Fruit fly (Drosophila melanogaster) whole organism, embryonic: Measurements from ENCODE around the gene CanB.

Experiments used
- BtbVII ChIP-seq: fragments of 200-800 bp; sonication (Bioruptor generic); optimal IDR thresholded peaks from 3 replicates; lab custom pipeline; 2017; ENCODE audit warnings: missing biosample characterization, mild to moderate bottlenecking, missing genetic modification characterization
- CG10147 ChIP-seq: fragments of 200-800 bp; sonication (Bioruptor generic); optimal IDR thresholded peaks from 2 replicates; lab custom pipeline; 2019; ENCODE audit warnings: missing biosample characterization, mild to moderate bottlenecking, missing genetic modification characterization, moderate library complexity
- CG11398 ChIP-seq: fragments of 200-800 bp; sonication (Bioruptor generic); optimal IDR thresholded peaks from 2 replicates; lab custom pipeline; 2016; ENCODE audit warnings: missing biosample characterization, missing genetic modification characterization
- CG11456 ChIP-seq: fragments of 200-800 bp; sonication (Bioruptor generic); IDR thresholded peaks from 3 replicates; pipeline ENCODE4 v1.3.6; 2022; ENCODE audit warnings: missing biosample characterization, missing genetic modification characterization
- CG12071 ChIP-seq: fragments of 200-800 bp; sonication (Bioruptor generic); optimal IDR thresholded peaks from 3 replicates; lab custom pipeline; 2018; ENCODE audit warnings: missing biosample characterization, mild to moderate bottlenecking, missing genetic modification characterization
- CG12219 ChIP-seq: fragments of 200-800 bp; sonication (Bioruptor generic); optimal IDR thresholded peaks from 3 replicates; lab custom pipeline; 2018; ENCODE audit warnings: missing biosample characterization, mild to moderate bottlenecking, missing genetic modification characterization
- CG12391 ChIP-seq: fragments of 200-800 bp; sonication (Bioruptor generic); optimal IDR thresholded peaks from 3 replicates; lab custom pipeline; 2018; ENCODE audit warnings: missing biosample characterization, mild to moderate bottlenecking, missing genetic modification characterization, moderate library complexity
- CG13287 ChIP-seq: fragments of 200-800 bp; sonication (Bioruptor generic); IDR thresholded peaks from 2 replicates; pipeline ENCODE4 v1.3.6; 2022; ENCODE audit warnings: missing biosample characterization, missing genetic modification characterization; ENCODE audit not compliant: partially characterized antibody
- CG13775 ChIP-seq: fragments of 200-800 bp; sonication (Bioruptor generic); optimal IDR thresholded peaks from 3 replicates; lab custom pipeline; 2017; ENCODE audit warnings: missing biosample characterization, mild to moderate bottlenecking, missing genetic modification characterization
- CG1603 ChIP-seq: fragments of 200-800 bp; sonication (Bioruptor generic); optimal IDR thresholded peaks from 2 replicates; lab custom pipeline; 2019; ENCODE audit warnings: missing biosample characterization, mild to moderate bottlenecking, missing genetic modification characterization, moderate library complexity
- CG16813 ChIP-seq: fragments of 200-800 bp; sonication (Bioruptor generic); IDR thresholded peaks from 3 replicates; pipeline ENCODE4 v1.3.6; 2022; ENCODE audit warnings: missing biosample characterization, missing genetic modification characterization; ENCODE audit not compliant: partially characterized antibody
- CG17186 ChIP-seq: fragments of 200-800 bp; sonication (Bioruptor generic); optimal IDR thresholded peaks from 3 replicates; lab custom pipeline; 2017; ENCODE audit warnings: missing biosample characterization, missing genetic modification reagents, missing genetic modification characterization
- CG1792 ChIP-seq: fragments of 200-800 bp; sonication (Bioruptor generic); optimal IDR thresholded peaks from 2 replicates; lab custom pipeline; 2016; ENCODE audit warnings: missing biosample characterization, missing genetic modification characterization
- CG2129 ChIP-seq: fragments of 200-800 bp; sonication (Bioruptor generic); IDR thresholded peaks from 2 replicates; pipeline ENCODE4 v1.3.6; 2022; ENCODE audit warnings: missing biosample characterization, missing genetic modification characterization; ENCODE audit not compliant: partially characterized antibody
- CG33557 ChIP-seq: fragments of 200-800 bp; sonication (Bioruptor generic); optimal IDR thresholded peaks from 2 replicates; lab custom pipeline; 2019; ENCODE audit warnings: missing biosample characterization, mild to moderate bottlenecking, missing genetic modification characterization, moderate library complexity
- CG3838 ChIP-seq: fragments of 200-800 bp; sonication (Bioruptor generic); optimal IDR thresholded peaks from 3 replicates; lab custom pipeline; 2016; ENCODE audit warnings: missing biosample characterization, missing genetic modification characterization
- CG4282 ChIP-seq: fragments of 200-800 bp; sonication (Bioruptor generic); optimal IDR thresholded peaks from 2 replicates; lab custom pipeline; 2016; ENCODE audit warnings: missing biosample characterization, missing genetic modification characterization
- CG7963 ChIP-seq: fragments of 200-800 bp; sonication (Bioruptor generic); IDR thresholded peaks from 3 replicates; pipeline ENCODE4 v1.3.6; 2022; ENCODE audit warnings: missing biosample characterization, missing genetic modification characterization; ENCODE audit not compliant: partially characterized antibody
- CG8290 ChIP-seq, 3 experiments: fragments of 200-800 bp; sonication (Bioruptor generic); optimal IDR thresholded peaks; 2 replicates each; lab custom pipeline; 2016 to 2019; ENCODE audit warnings: missing biosample characterization in 3 of 3, missing genetic modification characterization in 3 of 3, mild to moderate bottlenecking in 2 of 3, moderate library complexity in 1 of 3
- CG8388 ChIP-seq: fragments of 200-800 bp; sonication (Bioruptor generic); optimal IDR thresholded peaks from 2 replicates; lab custom pipeline; 2019; ENCODE audit warnings: missing biosample characterization, mild to moderate bottlenecking, missing genetic modification characterization, moderate library complexity
- Dad ChIP-seq: fragments of 200-800 bp; sonication (Bioruptor generic); optimal IDR thresholded peaks from 3 replicates; lab custom pipeline; 2016; ENCODE audit warnings: missing biosample characterization, missing genetic modification characterization
- Dll ChIP-seq: fragments of 200-800 bp; sonication (Bioruptor generic); IDR thresholded peaks from 4 replicates; pipeline ENCODE4 v1.3.6; 2022; ENCODE audit warnings: missing biosample characterization, missing genetic modification characterization; ENCODE audit not compliant: partially characterized antibody
- ERR ChIP-seq: fragments of 200-800 bp; sonication (Bioruptor generic); optimal IDR thresholded peaks from 2 replicates; lab custom pipeline; 2016; ENCODE audit warnings: missing biosample characterization, missing genetic modification characterization
- Lpt ChIP-seq: fragments of >200 bp; optimal IDR thresholded peaks from 2 replicates; lab custom pipeline; 2018; ENCODE audit warnings: missing biosample characterization, missing genetic modification characterization
- Max ChIP-seq: fragments of 200-800 bp; sonication (Bioruptor generic); optimal IDR thresholded peaks from 2 replicates; lab custom pipeline; 2016; ENCODE audit warnings: missing biosample characterization, mild to moderate bottlenecking, missing genetic modification characterization
- NFAT ChIP-seq: fragments of 200-800 bp; sonication (Bioruptor generic); IDR thresholded peaks from 2 replicates; pipeline ENCODE4 v1.3.6; 2022; ENCODE audit warnings: missing biosample characterization, missing genetic modification characterization
- NK7.1 ChIP-seq: fragments of 200-800 bp; sonication (Bioruptor generic); optimal IDR thresholded peaks from 3 replicates; lab custom pipeline; 2016; ENCODE audit warnings: missing biosample characterization, missing genetic modification characterization
- Neu2 ChIP-seq: fragments of 200-800 bp; sonication (Bioruptor generic); optimal IDR thresholded peaks from 3 replicates; lab custom pipeline; 2016; ENCODE audit warnings: missing biosample characterization, missing genetic modification characterization, borderline replicate concordance
- Rx ChIP-seq: fragments of 200-800 bp; sonication (Bioruptor generic); IDR thresholded peaks from 2 replicates; pipeline ENCODE4 v1.3.6; 2022; ENCODE audit warnings: missing biosample characterization, missing genetic modification characterization
- Sry-δ ChIP-seq: fragments of 200-800 bp; sonication (Bioruptor generic); optimal IDR thresholded peaks from 2 replicates; lab custom pipeline; 2016; ENCODE audit warnings: missing biosample characterization, missing genetic modification characterization
- Stat92E ChIP-seq, 3 experiments: fragments of >200 bp in 2 of 3; fragments of 200-800 bp in 1 of 3; sonication (Bioruptor generic) in 1 of 3; optimal IDR thresholded peaks; 2 replicates each; lab custom pipeline; 2017 to 2019; ENCODE audit warnings: missing biosample characterization in 3 of 3, missing genetic modification characterization in 3 of 3, mild to moderate bottlenecking in 1 of 3, moderate library complexity in 1 of 3
- TFAM ChIP-seq: fragments of 200-800 bp; sonication (Bioruptor generic); optimal IDR thresholded peaks from 2 replicates; lab custom pipeline; 2017; ENCODE audit warnings: missing biosample characterization, missing genetic modification characterization, inconsistent platforms
- ab ChIP-seq: fragments of 200-800 bp; sonication (Bioruptor generic); optimal IDR thresholded peaks from 2 replicates; lab custom pipeline; 2016; ENCODE audit warnings: missing biosample characterization, missing genetic modification characterization
- aop ChIP-seq: fragments of 200-800 bp; sonication (Bioruptor generic); IDR thresholded peaks from 2 replicates; pipeline ENCODE4 v1.3.6; 2022; ENCODE audit warnings: missing biosample characterization, missing genetic modification characterization
- cato ChIP-seq: fragments of 200-800 bp; sonication (Bioruptor generic); optimal IDR thresholded peaks from 2 replicates; lab custom pipeline; 2016; ENCODE audit warnings: missing biosample characterization, missing genetic modification characterization, borderline replicate concordance
- crol ChIP-seq: fragments of 200-800 bp; sonication (Bioruptor generic); IDR thresholded peaks from 2 replicates; pipeline ENCODE4 v1.3.6; 2022; ENCODE audit warnings: missing biosample characterization, missing genetic modification characterization
- crp ChIP-seq, 2 experiments: fragments of 200-800 bp; sonication (Bioruptor generic); optimal IDR thresholded peaks; 2 replicates in 1 of 2; 3 replicates in 1 of 2; lab custom pipeline; 2017; ENCODE audit warnings: missing biosample characterization in 2 of 2, missing genetic modification characterization in 2 of 2, mild to moderate bottlenecking in 1 of 2, moderate library complexity in 1 of 2
- dm ChIP-seq: fragments of 200-800 bp; sonication (Bioruptor generic); optimal IDR thresholded peaks from 3 replicates; lab custom pipeline; 2016; ENCODE audit warnings: missing biosample characterization, missing genetic modification characterization
- fru ChIP-seq: fragments of >200 bp; optimal IDR thresholded peaks from 2 replicates; lab custom pipeline; 2017
- gcm2 ChIP-seq: fragments of 200-800 bp; sonication (Bioruptor generic); optimal IDR thresholded peaks from 2 replicates; lab custom pipeline; 2016; ENCODE audit warnings: missing biosample characterization, missing genetic modification characterization
- jigr1 ChIP-seq: fragments of 200-800 bp; sonication (Bioruptor generic); IDR thresholded peaks from 3 replicates; pipeline ENCODE4 v1.3.6; 2022; ENCODE audit warnings: missing biosample characterization, missing genetic modification characterization
- jumu ChIP-seq: fragments of 200-800 bp; sonication (Bioruptor generic); optimal IDR thresholded peaks from 3 replicates; lab custom pipeline; 2016; ENCODE audit warnings: missing biosample characterization, missing genetic modification characterization
- lmd ChIP-seq: fragments of 200-800 bp; sonication (Bioruptor generic); IDR thresholded peaks from 2 replicates; pipeline ENCODE4 v1.3.6; 2022; ENCODE audit warnings: missing biosample characterization, missing genetic modification characterization
- nom ChIP-seq: fragments of 200-800 bp; sonication (Bioruptor generic); optimal IDR thresholded peaks from 2 replicates; lab custom pipeline; 2017; ENCODE audit warnings: missing biosample characterization, missing genetic modification characterization, mild to moderate bottlenecking, moderate library complexity, missing genetic modification reagents
- p53 ChIP-seq: fragments of 200-800 bp; sonication (Bioruptor generic); optimal IDR thresholded peaks from 2 replicates; lab custom pipeline; 2016; ENCODE audit warnings: missing biosample characterization, missing genetic modification characterization
- pho ChIP-seq: fragments of 200-800 bp; sonication (Bioruptor generic); optimal IDR thresholded peaks from 2 replicates; lab custom pipeline; 2016; ENCODE audit warnings: missing biosample characterization, missing genetic modification characterization
- pros ChIP-seq: fragments of 200-800 bp; sonication (Bioruptor generic); optimal IDR thresholded peaks from 3 replicates; lab custom pipeline; 2019; ENCODE audit warnings: missing biosample characterization, mild to moderate bottlenecking, missing genetic modification characterization, moderate library complexity
- row ChIP-seq: fragments of 200-800 bp; sonication (Bioruptor generic); IDR thresholded peaks from 3 replicates; pipeline ENCODE4 v1.3.6; 2022; ENCODE audit warnings: missing biosample characterization, missing genetic modification characterization
- run ChIP-seq: fragments of 200-800 bp; sonication (Bioruptor generic); optimal IDR thresholded peaks from 3 replicates; lab custom pipeline; 2018; ENCODE audit warnings: missing biosample characterization, mild to moderate bottlenecking, missing genetic modification characterization
- shn ChIP-seq: fragments of 200-800 bp; sonication (Bioruptor generic); optimal IDR thresholded peaks from 3 replicates; lab custom pipeline; 2016; ENCODE audit warnings: missing biosample characterization, missing genetic modification characterization
- zfh2 ChIP-seq: fragments of 200-800 bp; sonication (Bioruptor generic); optimal IDR thresholded peaks from 2 replicates; lab custom pipeline; 2016; ENCODE audit warnings: missing biosample characterization, missing genetic modification characterization

CanB gene

DNA sequence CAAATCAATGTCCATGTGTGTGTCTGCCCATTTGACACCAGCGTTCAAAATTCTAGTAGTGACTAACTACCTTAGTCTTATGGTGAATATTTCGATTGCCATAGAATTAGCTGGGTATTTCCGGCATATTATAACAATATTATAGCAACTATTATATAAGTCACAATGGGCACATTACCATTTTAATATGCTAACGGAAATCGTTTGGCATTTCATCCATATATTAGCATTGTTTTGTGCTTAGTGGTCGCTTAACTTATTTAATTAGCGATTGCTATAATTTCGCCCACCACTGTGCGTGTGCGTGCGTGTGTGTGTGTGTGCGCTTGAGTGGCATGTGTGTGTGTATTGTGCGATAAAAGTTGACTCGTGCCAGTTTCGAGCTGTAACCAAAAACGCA lies 4.4 kb downstream of the CanB start (continued):
- TF ChIP-seq CG8388 (GFP tag; lab: Kevin White, UChicago): peak; percentile 1
- TF ChIP-seq pros: no peak
- TF ChIP-seq TFAM: no peak
- TF ChIP-seq gcm2 (GFP tag; lab: Kevin White, UChicago): no peak
- no peak for TF ChIP-seq jigr1 (GFP tag; lab: Robert Waterston, UW)
- no peak for TF ChIP-seq fru (lab: Kevin White, UChicago)
- TF ChIP-seq Max (GFP tag; lab: Kevin White, UChicago): no peak
- TF ChIP-seq CG10147 (GFP tag; lab: Kevin White, UChicago): peak; percentile 50
- TF ChIP-seq ERR: no peak
- no peak for TF ChIP-seq CG13775 (GFP tag; lab: Kevin White, UChicago)
- no peak for TF ChIP-seq run (tag; lab: Kevin White, UChicago)
- TF ChIP-seq CG7963 (GFP tag; lab: Robert Waterston, UW): no peak
- no peak for TF ChIP-seq NK7.1
- no peak for TF ChIP-seq Lpt (GFP tag; lab: Kevin White, UChicago)
- TF ChIP-seq BtbVII (GFP tag; lab: Kevin White, UChicago): peak; percentile 32
- no peak for TF ChIP-seq CG13287 (GFP tag; lab: Robert Waterston, UW)
- no peak for TF ChIP-seq CG33557 (GFP tag; lab: Kevin White, UChicago)
- TF ChIP-seq pho (GFP tag; lab: Kevin White, UChicago): no peak
- TF ChIP-seq CG17186 (GFP tag; lab: Kevin White, UChicago): no peak
- no peak for TF ChIP-seq CG2129 (GFP tag; lab: Robert Waterston, UW)
- TF ChIP-seq CG11398 (GFP tag; lab: Kevin White, UChicago): no peak
- no peak for TF ChIP-seq Dll (GFP tag; lab: Robert Waterston, UW)
- peak; percentile 37 for TF ChIP-seq CG12391 (tag; lab: Kevin White, UChicago)
- peak; percentile 47; the same call in 2 of the 3 replicates for TF ChIP-seq row (GFP tag; lab: Robert Waterston, UW)
- no peak for TF ChIP-seq dm (GFP tag; lab: Kevin White, UChicago)
- TF ChIP-seq CG1792 (GFP tag; lab: Kevin White, UChicago): no peak
- TF ChIP-seq CG3838: no peak
- no peak for TF ChIP-seq Rx (GFP tag; lab: Robert Waterston, UW)
- TF ChIP-seq shn (GFP tag; lab: Kevin White, UChicago): no peak
- TF ChIP-seq CG12071 (GFP tag; lab: Kevin White, UChicago): peak; percentile 34
- TF ChIP-seq Dad (GFP tag; lab: Kevin White, UChicago): no peak
- peak; percentile 41; the same call in 1 of the 2 replicates for TF ChIP-seq lmd
- TF ChIP-seq cato: no peak
- TF ChIP-seq Sry-δ (GFP tag; lab: Kevin White, UChicago): no peak
- no peak for TF ChIP-seq CG16813 (GFP tag; lab: Robert Waterston, UW)
- no peak for TF ChIP-seq crol
- TF ChIP-seq CG4282 (GFP tag; lab: Kevin White, UChicago): no peak
- TF ChIP-seq NFAT: no peak
- TF ChIP-seq Stat92E (GFP tag; optimal IDR thresholded peaks at IDR 0.05; lab: Kevin White, UChicago): no peak
- TF ChIP-seq jumu (GFP tag; lab: Kevin White, UChicago): no peak
- TF ChIP-seq ab (GFP tag; lab: Kevin White, UChicago): no peak
- no peak for TF ChIP-seq p53 (GFP tag; lab: Kevin White, UChicago)
- no peak for TF ChIP-seq aop
- no peak for TF ChIP-seq nom (GFP tag; lab: Kevin White, UChicago)
- TF ChIP-seq CG1603: peak; percentile 41
- no peak for TF ChIP-seq CG11456 (GFP tag; lab: Robert Waterston, UW)
- no peak for TF ChIP-seq Neu2 (GFP tag; lab: Kevin White, UChicago)
- TF ChIP-seq CG12219 (GFP tag; lab: Kevin White, UChicago): peak; percentile 22
- peak; percentile 35 for TF ChIP-seq zfh2
- no peak for TF ChIP-seq crp (GFP tag; optimal IDR thresholded peaks at IDR 0.05; lab: Kevin White, UChicago)
- TF ChIP-seq CG8290 (GFP tag; optimal IDR thresholded peaks at IDR 0.05; lab: Kevin White, UChicago): no peak
- TF ChIP-seq CG8290 (tag; optimal IDR thresholded peaks at IDR 0.05; lab: Kevin White, UChicago): peak in 1 of 2 experiments; percentile 48
